Worm (Caenorhabditis elegans) whole organism, late embryonic: ENCODE data around the gene mthf-1.

Source experiments
- ceh-45 ChIP-seq: fragments of 200-800 bp; sonication (Bioruptor generic); IDR thresholded peaks from 2 replicates; pipeline ENCODE4 v1.3.6; 2022; ENCODE audit warnings: missing genetic modification reagents, missing genetic modification characterization, missing compliant biosample characterization
- dve-1 ChIP-seq: sonication (generic microtip); optimal IDR thresholded peaks from 2 replicates; lab custom pipeline; 2017; ENCODE audit warnings: antibody characterized with exemption, mild to moderate bottlenecking, missing genetic modification characterization, missing compliant biosample characterization
- mec-3 ChIP-seq: sonication (generic microtip); optimal IDR thresholded peaks from 2 replicates; lab custom pipeline; 2016; ENCODE audit warnings: borderline replicate concordance, missing genetic modification characterization, missing compliant biosample characterization
- nfya-1 ChIP-seq: sonication (generic microtip); optimal IDR thresholded peaks from 2 replicates; lab custom pipeline; 2017; ENCODE audit warnings: missing genetic modification characterization, mild to moderate bottlenecking, missing compliant biosample characterization, antibody characterized with exemption, moderate library complexity

ce11 chrII:7795299-7795698, 17.7 kb upstream of the mthf-1 start:
- TF ChIP-seq ceh-45 (GFP tag; lab: Robert Waterston, UW) (no peak), dve-1 (tag; lab: Kevin White, UChicago) (no peak), mec-3 (tag; lab: Kevin White, UChicago) (no peak), nfya-1 (tag; lab: Kevin White, UChicago) (no peak)
